Fruit fly (Drosophila melanogaster) whole organism, embryonic: ENCODE results near the gene Mgstl.
A peak's percentile ranks its signal among the peaks of the same experiment; 100 is the strongest.

Source experiments
- Aef1 ChIP-seq: fragments of 200-800 bp; sonication (Bioruptor generic); IDR thresholded peaks from 3 replicates; pipeline ENCODE4 v1.3.6; 2022; ENCODE audit warnings: missing biosample characterization, missing genetic modification characterization
- Asciz ChIP-seq: fragments of 200-800 bp; sonication (Bioruptor generic); optimal IDR thresholded peaks from 2 replicates; lab custom pipeline; 2017; ENCODE audit warnings: missing biosample characterization, mild to moderate bottlenecking, missing genetic modification characterization, missing genetic modification reagents
- CG10565 ChIP-seq: fragments of 200-800 bp; sonication (Bioruptor generic); optimal IDR thresholded peaks from 3 replicates; lab custom pipeline; 2016; ENCODE audit warnings: missing biosample characterization, mild to moderate bottlenecking, missing genetic modification characterization
- CG11085 ChIP-seq: fragments of 200-800 bp; sonication (Bioruptor generic); IDR thresholded peaks from 2 replicates; pipeline ENCODE4 v1.3.6; 2022; ENCODE audit warnings: missing biosample characterization, missing genetic modification characterization
- CG11695 ChIP-seq: fragments of 200-800 bp; sonication (Bioruptor generic); IDR thresholded peaks from 3 replicates; pipeline ENCODE4 v1.3.6; 2022; ENCODE audit warnings: missing biosample characterization, missing genetic modification characterization
- CG1233 ChIP-seq: fragments of 200-800 bp; sonication (Bioruptor generic); optimal IDR thresholded peaks from 4 replicates; lab custom pipeline; 2018; ENCODE audit warnings: missing biosample characterization, mild to moderate bottlenecking, missing genetic modification characterization
- CG13296 ChIP-seq: fragments of 200-800 bp; sonication (Bioruptor generic); optimal IDR thresholded peaks from 3 replicates; lab custom pipeline; 2018; ENCODE audit warnings: missing biosample characterization, mild to moderate bottlenecking, missing genetic modification characterization
- CG15696 ChIP-seq: fragments of 200-800 bp; sonication (Bioruptor generic); optimal IDR thresholded peaks from 2 replicates; lab custom pipeline; 2019; ENCODE audit warnings: missing biosample characterization, mild to moderate bottlenecking, missing genetic modification characterization, moderate library complexity
- CG1603 ChIP-seq: fragments of 200-800 bp; sonication (Bioruptor generic); optimal IDR thresholded peaks from 2 replicates; lab custom pipeline; 2019; ENCODE audit warnings: missing biosample characterization, mild to moderate bottlenecking, missing genetic modification characterization, moderate library complexity
- CG16863 ChIP-seq: fragments of 200-800 bp; sonication (Bioruptor generic); optimal IDR thresholded peaks from 3 replicates; lab custom pipeline; 2016; ENCODE audit warnings: missing biosample characterization, missing genetic modification characterization
- CG17829 ChIP-seq: fragments of 200-800 bp; optimal IDR thresholded peaks from 2 replicates; lab custom pipeline; 2019; ENCODE audit warnings: missing biosample characterization, mild to moderate bottlenecking, missing genetic modification characterization, moderate library complexity
- CG2199 ChIP-seq: fragments of 200-800 bp; sonication (Bioruptor generic); IDR thresholded peaks from 3 replicates; pipeline ENCODE4 v1.3.6; 2022; ENCODE audit warnings: missing biosample characterization, missing genetic modification characterization
- CG2202 ChIP-seq: fragments of 200-800 bp; sonication (Bioruptor generic); optimal IDR thresholded peaks from 2 replicates; lab custom pipeline; 2018; ENCODE audit warnings: missing biosample characterization, mild to moderate bottlenecking, missing genetic modification characterization
- CG2712 ChIP-seq: fragments of 200-800 bp; optimal IDR thresholded peaks from 3 replicates; lab custom pipeline; 2019; ENCODE audit warnings: missing biosample characterization, mild to moderate bottlenecking, missing genetic modification characterization, moderate library complexity
- CG32772 ChIP-seq: fragments of 200-800 bp; sonication (Bioruptor generic); IDR thresholded peaks from 2 replicates; pipeline ENCODE4 v1.3.6; 2022; ENCODE audit warnings: missing biosample characterization, missing genetic modification characterization
- CG34422 ChIP-seq: fragments of 200-800 bp; sonication (Bioruptor generic); IDR thresholded peaks from 3 replicates; pipeline ENCODE4 v1.3.6; 2022; ENCODE audit warnings: missing biosample characterization, missing genetic modification characterization
- CG3847 ChIP-seq: fragments of 200-800 bp; sonication (Bioruptor generic); IDR thresholded peaks from 2 replicates; pipeline ENCODE4 v1.3.6; 2022; ENCODE audit warnings: missing biosample characterization, missing genetic modification characterization
- CG6654 ChIP-seq: fragments of 200-800 bp; sonication (Bioruptor generic); optimal IDR thresholded peaks from 2 replicates; lab custom pipeline; 2017; ENCODE audit warnings: missing biosample characterization, mild to moderate bottlenecking, missing genetic modification characterization
- CG6854 ChIP-seq: fragments of 200-800 bp; sonication (Bioruptor generic); optimal IDR thresholded peaks from 3 replicates; lab custom pipeline; 2017; ENCODE audit warnings: missing biosample characterization, mild to moderate bottlenecking, missing genetic modification characterization
- CG9817 ChIP-seq: fragments of 200-800 bp; sonication (Bioruptor generic); optimal IDR thresholded peaks from 2 replicates; lab custom pipeline; 2018; ENCODE audit warnings: missing biosample characterization, mild to moderate bottlenecking, missing genetic modification characterization, moderate library complexity
- CG9876 ChIP-seq: fragments of 200-800 bp; sonication (Bioruptor generic); optimal IDR thresholded peaks from 2 replicates; lab custom pipeline; 2016; ENCODE audit warnings: missing biosample characterization, missing genetic modification characterization
- CHES-1-like ChIP-seq: fragments of 200-800 bp; sonication (Bioruptor generic); optimal IDR thresholded peaks from 2 replicates; lab custom pipeline; 2016; ENCODE audit warnings: missing biosample characterization, missing genetic modification characterization
- CrebB ChIP-seq: fragments of 200-800 bp; sonication (Bioruptor generic); optimal IDR thresholded peaks from 3 replicates; lab custom pipeline; 2018; ENCODE audit warnings: missing biosample characterization, mild to moderate bottlenecking, missing genetic modification characterization
- Deaf1 ChIP-seq: fragments of 200-800 bp; optimal IDR thresholded peaks from 3 replicates; lab custom pipeline; 2019; ENCODE audit warnings: missing biosample characterization, mild to moderate bottlenecking, missing genetic modification characterization, moderate library complexity
- Drgx ChIP-seq: fragments of 200-800 bp; sonication (Bioruptor generic); IDR thresholded peaks from 2 replicates; pipeline ENCODE4 v1.3.6; 2022; ENCODE audit warnings: missing biosample characterization, missing genetic modification characterization
- ERR ChIP-seq: fragments of 200-800 bp; sonication (Bioruptor generic); optimal IDR thresholded peaks from 2 replicates; lab custom pipeline; 2016; ENCODE audit warnings: missing biosample characterization, missing genetic modification characterization
- Ets97D ChIP-seq: fragments of 200-800 bp; sonication (Bioruptor generic); optimal IDR thresholded peaks from 3 replicates; lab custom pipeline; 2016; ENCODE audit warnings: missing biosample characterization, missing genetic modification characterization
- Fer2 ChIP-seq: fragments of 200-800 bp; sonication (Bioruptor generic); optimal IDR thresholded peaks from 2 replicates; lab custom pipeline; 2018; ENCODE audit warnings: missing biosample characterization, mild to moderate bottlenecking, missing genetic modification characterization, moderate library complexity
- Fer3 ChIP-seq: fragments of 200-800 bp; sonication (Bioruptor generic); optimal IDR thresholded peaks from 2 replicates; lab custom pipeline; 2018; ENCODE audit warnings: missing biosample characterization, mild to moderate bottlenecking, missing genetic modification characterization, moderate library complexity
- Gsc ChIP-seq: fragments of 200-800 bp; sonication (Bioruptor generic); IDR thresholded peaks from 2 replicates; pipeline ENCODE4 v1.3.6; 2022; ENCODE audit warnings: missing biosample characterization, missing genetic modification characterization
- HLH3B ChIP-seq: fragments of 200-800 bp; sonication (Bioruptor generic); IDR thresholded peaks from 2 replicates; pipeline ENCODE4 v1.3.6; 2022; ENCODE audit warnings: missing biosample characterization, missing genetic modification characterization
- HLH54F ChIP-seq: fragments of 200-800 bp; sonication (Bioruptor generic); optimal IDR thresholded peaks from 3 replicates; lab custom pipeline; 2016; ENCODE audit warnings: missing biosample characterization, missing genetic modification characterization
- HmgD ChIP-seq: fragments of 200-800 bp; sonication (Bioruptor generic); optimal IDR thresholded peaks from 3 replicates; lab custom pipeline; 2016; ENCODE audit warnings: missing biosample characterization, missing genetic modification characterization
- Nf-YA ChIP-seq: fragments of 200-800 bp; sonication (Bioruptor generic); IDR thresholded peaks from 2 replicates; pipeline ENCODE4 v1.3.6; 2022; ENCODE audit warnings: missing biosample characterization, missing genetic modification characterization
- Tbp ChIP-seq: fragments of >200 bp; optimal IDR thresholded peaks from 2 replicates; lab custom pipeline; 2018; ENCODE audit warnings: missing biosample characterization, missing genetic modification characterization
- bsh ChIP-seq, 2 experiments: fragments of 200-800 bp; sonication (Bioruptor generic); optimal IDR thresholded peaks; 2 replicates each; lab custom pipeline; 2017 to 2018; ENCODE audit warnings: mild to moderate bottlenecking in 2 of 2, missing biosample characterization in 2 of 2, missing genetic modification characterization in 2 of 2, moderate library complexity in 1 of 2
- chinmo ChIP-seq: fragments of 200-800 bp; sonication (Bioruptor generic); IDR thresholded peaks from 4 replicates; pipeline ENCODE4 v1.3.6; 2022; ENCODE audit warnings: missing biosample characterization, missing genetic modification characterization; ENCODE audit not compliant: partially characterized antibody
- chm ChIP-seq: fragments of 200-800 bp; sonication (Bioruptor generic); IDR thresholded peaks from 2 replicates; pipeline ENCODE4 v1.3.6; 2022; ENCODE audit warnings: missing biosample characterization, missing genetic modification characterization
- croc ChIP-seq: fragments of 200-800 bp; sonication (Bioruptor generic); conservative IDR thresholded peaks from 3 replicates; pipeline ENCODE4 v1.3.6; 2022; ENCODE audit warnings: missing biosample characterization, missing genetic modification characterization
- eve ChIP-seq, 2 experiments: fragments of >200 bp; optimal IDR thresholded peaks; 2 replicates each; lab custom pipeline; 2017; ENCODE audit warnings: missing biosample characterization in 2 of 2, missing genetic modification characterization in 2 of 2
- fd64A ChIP-seq: fragments of 200-800 bp; sonication (Bioruptor generic); optimal IDR thresholded peaks from 3 replicates; lab custom pipeline; 2018; ENCODE audit warnings: missing biosample characterization, mild to moderate bottlenecking, missing genetic modification characterization
- hkb ChIP-seq, 2 experiments: fragments of 200-800 bp in 1 of 2; fragments of >200 bp in 1 of 2; sonication (Bioruptor generic) in 1 of 2; IDR thresholded peaks in 1 of 2; optimal IDR thresholded peaks in 1 of 2; 2 replicates each; pipeline versions ENCODE4 v1.3.6 to Lab custom; 2017 to 2022; ENCODE audit warnings: missing biosample characterization in 1 of 2, missing genetic modification characterization in 1 of 2
- ken ChIP-seq: fragments of 200-800 bp; sonication (Bioruptor generic); IDR thresholded peaks from 3 replicates; pipeline ENCODE4 v1.3.6; 2022; ENCODE audit warnings: missing biosample characterization, missing genetic modification characterization
- nom ChIP-seq: fragments of 200-800 bp; sonication (Bioruptor generic); optimal IDR thresholded peaks from 2 replicates; lab custom pipeline; 2017; ENCODE audit warnings: missing biosample characterization, missing genetic modification characterization, mild to moderate bottlenecking, moderate library complexity, missing genetic modification reagents
- ro ChIP-seq: fragments of 200-800 bp; sonication (Bioruptor generic); IDR thresholded peaks from 2 replicates; pipeline ENCODE4 v1.3.6; 2022; ENCODE audit warnings: missing biosample characterization, missing genetic modification characterization
- sisA ChIP-seq: fragments of 200-800 bp; sonication (Bioruptor generic); IDR thresholded peaks from 2 replicates; pipeline ENCODE4 v1.3.6; 2022; ENCODE audit warnings: missing biosample characterization, missing genetic modification characterization
- slou ChIP-seq: fragments of 200-800 bp; sonication (Bioruptor generic); optimal IDR thresholded peaks from 3 replicates; lab custom pipeline; 2016; ENCODE audit warnings: missing biosample characterization, missing genetic modification characterization
- tin ChIP-seq: fragments of 200-800 bp; sonication (Bioruptor generic); optimal IDR thresholded peaks from 3 replicates; lab custom pipeline; 2016; ENCODE audit warnings: missing biosample characterization, missing genetic modification characterization
- twi ChIP-seq: fragments of 200-800 bp; optimal IDR thresholded peaks from 2 replicates; lab custom pipeline; 2019; ENCODE audit warnings: missing biosample characterization, mild to moderate bottlenecking, missing genetic modification characterization, moderate library complexity
- unc-4 ChIP-seq: fragments of 200-800 bp; sonication (Bioruptor generic); IDR thresholded peaks from 2 replicates; pipeline ENCODE4 v1.3.6; 2022; ENCODE audit warnings: missing biosample characterization, missing genetic modification characterization; ENCODE audit not compliant: partially characterized antibody
- wdn ChIP-seq: fragments of 200-800 bp; sonication (Bioruptor generic); IDR thresholded peaks from 2 replicates; pipeline ENCODE4 v1.3.6; 2022; ENCODE audit warnings: missing biosample characterization, missing genetic modification characterization
- zen2 ChIP-seq: fragments of 200-800 bp; sonication (Bioruptor generic); IDR thresholded peaks from 3 replicates; pipeline ENCODE4 v1.3.6; 2022; ENCODE audit warnings: missing biosample characterization, missing genetic modification characterization; ENCODE audit not compliant: partially characterized antibody

Mgstl gene

DNA sequence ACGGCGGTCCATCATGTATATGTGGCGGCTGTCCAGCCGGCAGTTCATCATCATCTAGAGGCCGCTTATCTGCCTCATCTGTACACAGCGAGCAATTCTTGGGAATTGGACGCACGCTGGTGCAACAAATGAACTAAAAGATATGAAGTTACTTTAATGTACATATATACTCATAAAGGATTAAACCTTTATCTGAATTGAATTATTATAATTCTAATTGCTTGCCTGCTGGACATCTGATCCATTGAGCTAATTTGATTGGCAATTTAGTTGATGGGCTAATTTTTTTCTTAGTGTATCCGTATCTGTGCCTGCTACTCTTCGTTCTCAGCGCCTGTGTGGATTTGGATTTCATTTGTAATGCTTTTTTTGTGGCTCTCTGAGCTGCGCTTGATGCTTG lies 31.0 kb downstream of the Mgstl start (continued):
- no peak for TF ChIP-seq Gsc (GFP tag; lab: Robert Waterston, UW)
- TF ChIP-seq zen2 (GFP tag; lab: Robert Waterston, UW), result no peak
- no peak for TF ChIP-seq ro
- no peak for TF ChIP-seq twi
- TF ChIP-seq chinmo, result no peak
- TF ChIP-seq HLH3B (GFP tag; lab: Robert Waterston, UW), result no peak
- peak; percentile 1 for TF ChIP-seq CG17829
- no peak for TF ChIP-seq HmgD
- TF ChIP-seq CrebB, result no peak
- no peak for TF ChIP-seq CG3847 (GFP tag; lab: Robert Waterston, UW)
- TF ChIP-seq chm (GFP tag; lab: Robert Waterston, UW), result no peak
- no peak for TF ChIP-seq ERR
- TF ChIP-seq eve (GFP tag; optimal IDR thresholded peaks at IDR 0.05; lab: Kevin White, UChicago), result no peak
- TF ChIP-seq CG11695, result no peak
- no peak for TF ChIP-seq CG34422
- TF ChIP-seq Fer3 (tag; lab: Kevin White, UChicago), result no peak
- TF ChIP-seq CG2712, result peak; percentile 17
- no peak for TF ChIP-seq CG6654
- no peak for TF ChIP-seq unc-4 (GFP tag; lab: Robert Waterston, UW)
- TF ChIP-seq Deaf1 (tag; lab: Kevin White, UChicago), result no peak
- TF ChIP-seq Drgx, result peak; percentile 88
- TF ChIP-seq CG13296 (GFP tag; lab: Kevin White, UChicago), result no peak
- TF ChIP-seq Ets97D (GFP tag; lab: Kevin White, UChicago), result no peak
- TF ChIP-seq CG9876 (GFP tag; lab: Kevin White, UChicago), result no peak
- peak; percentile 16 for TF ChIP-seq CG15696 (tag; lab: Kevin White, UChicago)
- no peak for TF ChIP-seq Asciz (GFP tag; lab: Kevin White, UChicago)
- peak; percentile 37 for TF ChIP-seq CG1603 (tag; lab: Kevin White, UChicago)
- no peak for TF ChIP-seq CG10565 (GFP tag; lab: Kevin White, UChicago)
- no peak for TF ChIP-seq sisA (GFP tag; lab: Robert Waterston, UW)
- no peak for TF ChIP-seq croc (GFP tag; lab: Robert Waterston, UW)
- no peak for TF ChIP-seq CG6854 (GFP tag; lab: Kevin White, UChicago)
- TF ChIP-seq wdn, result no peak
- TF ChIP-seq nom (GFP tag; lab: Kevin White, UChicago), result peak; percentile 87
- no peak for TF ChIP-seq ken (GFP tag; lab: Robert Waterston, UW)
- no peak for TF ChIP-seq slou (GFP tag; lab: Kevin White, UChicago)
- TF ChIP-seq CG16863, result no peak
- no peak for TF ChIP-seq CG2202
- TF ChIP-seq Aef1 (GFP tag; lab: Robert Waterston, UW), result no peak
- no peak for TF ChIP-seq CG9817 (tag; lab: Kevin White, UChicago)
- no peak for TF ChIP-seq CG11085 (GFP tag; lab: Robert Waterston, UW)
- no peak for TF ChIP-seq CG2199 (GFP tag; lab: Robert Waterston, UW)
- TF ChIP-seq CG32772 (GFP tag; lab: Robert Waterston, UW), result no peak
- no peak for TF ChIP-seq fd64A (GFP tag; lab: Kevin White, UChicago)
- no peak for TF ChIP-seq Nf-YA
- TF ChIP-seq CG1233 (GFP tag; lab: Kevin White, UChicago), result no peak
- TF ChIP-seq Fer2 (tag; lab: Kevin White, UChicago), result no peak
- TF ChIP-seq bsh (GFP tag; optimal IDR thresholded peaks at IDR 0.05; lab: Kevin White, UChicago), result peak; percentile 3 to 86
- no peak for TF ChIP-seq Tbp (GFP tag; lab: Kevin White, UChicago)
- TF ChIP-seq hkb (optimal IDR thresholded peaks at IDR 0.05; lab: Kevin White, UChicago), result no peak
- no peak for TF ChIP-seq hkb (GFP tag; IDR thresholded peaks at IDR 0.05; lab: Robert Waterston, UW)
- no peak for TF ChIP-seq CHES-1-like (GFP tag; lab: Kevin White, UChicago)
- TF ChIP-seq HLH54F, result no peak
- TF ChIP-seq tin (GFP tag; lab: Kevin White, UChicago), result peak; percentile 35
